Worm (Caenorhabditis elegans): ENCODE measurements around the gene R160.3.

Gene R160.3

DNA sequence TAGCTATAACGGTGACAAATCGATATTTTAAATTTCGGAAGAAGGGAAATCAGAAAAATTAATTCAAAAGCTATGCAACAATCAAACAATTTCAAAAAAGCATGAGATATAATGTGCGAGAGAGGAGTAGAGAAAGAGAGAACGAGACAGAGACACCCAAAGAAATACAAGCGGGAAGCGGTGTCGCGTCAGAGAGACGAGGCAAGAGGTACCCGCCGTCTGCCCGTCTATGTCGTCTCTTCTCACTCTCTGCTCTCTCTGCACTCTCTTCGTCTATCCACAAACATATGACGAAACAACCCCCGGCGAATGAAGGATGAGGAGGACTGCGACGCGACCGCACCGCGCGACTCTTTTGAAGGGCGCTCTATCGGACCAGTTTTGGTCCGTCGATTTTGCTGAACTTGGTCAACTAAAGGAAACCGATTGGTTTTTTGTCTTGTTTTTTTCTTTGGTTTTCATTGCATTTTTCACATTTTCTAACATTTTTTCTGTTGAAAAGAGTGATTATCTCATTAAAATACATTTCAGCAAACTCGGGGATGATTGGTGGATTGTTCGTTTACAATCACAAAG lies 22.8 kb upstream of the R160.3 start, which contains the start of gene dpy-23 (continued):
- TF ChIP-seq rnt-1 (tag; optimal IDR thresholded peaks at IDR 0.05), result peak; percentile 87
- TF ChIP-seq C08G9.2 (tag; optimal IDR thresholded peaks at IDR 0.05), result no peak
- no peak for TF ChIP-seq pag-3 (tag; optimal IDR thresholded peaks at IDR 0.05; ENCODE audit: borderline replicate concordance)
- TF ChIP-seq C38D4.7 (GFP tag; optimal IDR thresholded peaks at IDR 0.05), result no peak
- TF ChIP-seq pha-4 (tag; optimal IDR thresholded peaks at IDR 0.05), result no peak
- peak; percentile 62 for TF ChIP-seq pax-1 (tag; optimal IDR thresholded peaks at IDR 0.05)
- TF ChIP-seq ama-1 (optimal IDR thresholded peaks at IDR 0.05), result no peak
- no peak for TF ChIP-seq sox-2 (GFP tag; IDR thresholded peaks at IDR 0.05)
- no peak for TF ChIP-seq pat-9 (tag; optimal IDR thresholded peaks at IDR 0.05)
- TF ChIP-seq K09A11.1 (tag; optimal IDR thresholded peaks at IDR 0.05; ENCODE audit: insufficient read depth), result no peak
- no peak for TF ChIP-seq elt-4 (tag; optimal IDR thresholded peaks at IDR 0.05)
- no peak for TF ChIP-seq fkh-10 (GFP tag; optimal IDR thresholded peaks at IDR 0.05)
- TF ChIP-seq ztf-16 (tag; optimal IDR thresholded peaks at IDR 0.05), result peak; percentile 45
- peak; percentile 2 for TF ChIP-seq fax-1 (tag; optimal IDR thresholded peaks at IDR 0.05)
- peak; percentile 43 for TF ChIP-seq ceh-30 (tag; optimal IDR thresholded peaks at IDR 0.05)
- no peak for TF ChIP-seq Y22D7AL.16 (tag; optimal IDR thresholded peaks at IDR 0.05)
- no peak for TF ChIP-seq T23F11.4 (GFP tag; optimal IDR thresholded peaks at IDR 0.05)
- peak; percentile 74 for TF ChIP-seq ref-2 (tag; optimal IDR thresholded peaks at IDR 0.05)
- TF ChIP-seq ceh-14 (tag; optimal IDR thresholded peaks at IDR 0.05), result peak; percentile 65
- no peak for TF ChIP-seq sox-4 (tag; optimal IDR thresholded peaks at IDR 0.05)
- no peak for TF ChIP-seq mec-3 (tag; optimal IDR thresholded peaks at IDR 0.05; ENCODE audit: borderline replicate concordance)
- no peak for TF ChIP-seq zip-5 (tag; optimal IDR thresholded peaks at IDR 0.05)
- TF ChIP-seq gmeb-2 (tag; optimal IDR thresholded peaks at IDR 0.05), result no peak
- TF ChIP-seq pros-1 (tag; optimal IDR thresholded peaks at IDR 0.05), result peak; percentile 90
- TF ChIP-seq ahr-1 (tag; optimal IDR thresholded peaks at IDR 0.05), result no peak
- TF ChIP-seq unc-55 (GFP tag; optimal IDR thresholded peaks at IDR 0.05), result peak; percentile 90
- peak; percentile 93 for TF ChIP-seq hlh-30 (tag; optimal IDR thresholded peaks at IDR 0.05; ENCODE audit: insufficient read depth)
- peak; percentile 97 for TF ChIP-seq madf-2 (tag; optimal IDR thresholded peaks at IDR 0.05)
- no peak for TF ChIP-seq ceh-9 (tag; optimal IDR thresholded peaks at IDR 0.05)
- TF ChIP-seq ceh-31 (tag; optimal IDR thresholded peaks at IDR 0.05), result peak; percentile 93
- no peak for TF ChIP-seq ceh-6 (GFP tag; optimal IDR thresholded peaks at IDR 0.05)
- TF ChIP-seq K02D7.2 (tag; optimal IDR thresholded peaks at IDR 0.05), result no peak
- TF ChIP-seq ceh-48 (tag; optimal IDR thresholded peaks at IDR 0.05), result no peak
- no peak for TF ChIP-seq lin-11 (tag; optimal IDR thresholded peaks at IDR 0.05)
- TF ChIP-seq pha-2 (tag; optimal IDR thresholded peaks at IDR 0.05), result no peak
- no peak for TF ChIP-seq unc-3 (GFP tag; conservative IDR thresholded peaks at IDR 0.05)
- TF ChIP-seq unc-3 (tag; optimal IDR thresholded peaks at IDR 0.05), result peak; percentile 7
- TF ChIP-seq ceh-45 (GFP tag; IDR thresholded peaks at IDR 0.05), result no peak
- peak; percentile 94 for TF ChIP-seq ceh-18 (tag; optimal IDR thresholded peaks at IDR 0.05)
- peak; percentile 40 for TF ChIP-seq hlh-8 (tag; optimal IDR thresholded peaks at IDR 0.05)
- TF ChIP-seq ceh-2 (tag; optimal IDR thresholded peaks at IDR 0.05), result peak; percentile 15
- TF ChIP-seq ceh-34 (tag; optimal IDR thresholded peaks at IDR 0.05), result peak; percentile 90

DNA sequence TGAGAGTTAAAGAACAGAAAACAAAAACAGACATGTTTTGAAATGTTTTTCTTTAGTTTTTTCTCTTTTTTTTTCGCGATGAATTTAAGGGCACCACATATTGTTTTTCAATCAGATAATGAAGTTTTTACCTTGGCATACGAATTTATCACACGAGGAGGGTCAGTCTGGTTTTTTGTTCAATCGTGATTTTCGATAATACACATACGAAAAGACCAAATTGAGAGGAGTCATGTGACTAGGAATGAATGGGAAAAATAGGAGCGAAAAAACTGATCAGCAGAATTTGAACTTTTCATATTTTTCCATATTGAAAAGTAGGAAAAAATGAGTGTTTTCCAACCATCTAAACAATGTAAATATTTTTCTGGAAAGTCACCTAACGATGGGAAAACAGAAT lies 20.4 kb upstream of the R160.3 start:
- TF ChIP-seq ahr-1 (tag; optimal IDR thresholded peaks at IDR 0.05) (no peak), ceh-2 (tag; optimal IDR thresholded peaks at IDR 0.05) (no peak), lin-11 (tag; optimal IDR thresholded peaks at IDR 0.05) (no peak), elt-4 (tag; optimal IDR thresholded peaks at IDR 0.05) (no peak), ttx-3 (tag; optimal IDR thresholded peaks at IDR 0.05) (no peak), unc-86 (tag; optimal IDR thresholded peaks at IDR 0.05) (no peak), ets-4 (tag; optimal IDR thresholded peaks at IDR 0.05) (no peak), ceh-14 (tag; optimal IDR thresholded peaks at IDR 0.05) (no peak), ztf-16 (tag; optimal IDR thresholded peaks at IDR 0.05) (no peak), hlh-8 (tag; optimal IDR thresholded peaks at IDR 0.05) (no peak), tbx-2 (tag; optimal IDR thresholded peaks at IDR 0.05) (no peak), syd-9 (tag; optimal IDR thresholded peaks at IDR 0.05) (no peak), ama-1 (optimal IDR thresholded peaks at IDR 0.05) (no peak), nhr-232 (tag; optimal IDR thresholded peaks at IDR 0.05) (no peak)
